Worm (Caenorhabditis elegans) whole organism, young adult: ENCODE measurements around the gene B0334.5.

Experiments
- B0019.2 ChIP-seq: fragments of 200-800 bp; sonication (Bioruptor generic); conservative IDR thresholded peaks from 2 replicates; pipeline ENCODE4 v1.3.6; 2022; ENCODE audit warnings: missing genetic modification reagents, missing genetic modification characterization, missing compliant biosample characterization
- B0035.1 ChIP-seq: sonication (generic microtip); optimal IDR thresholded peaks from 2 replicates; lab custom pipeline; 2016; ENCODE audit warnings: missing genetic modification characterization, mild to moderate bottlenecking, missing compliant biosample characterization, missing genotype, missing genetic modification reagents
- B0261.1 ChIP-seq: sonication (generic microtip); optimal IDR thresholded peaks from 2 replicates; lab custom pipeline; 2016; ENCODE audit warnings: mild to moderate bottlenecking, missing genetic modification characterization, moderate library complexity, missing compliant biosample characterization
- C17E4.6 ChIP-seq: fragments of 200-800 bp; sonication (Bioruptor generic); IDR thresholded peaks from 2 replicates; pipeline ENCODE4 v1.3.6; 2022; ENCODE audit warnings: missing genetic modification reagents, missing genetic modification characterization, missing compliant biosample characterization
- F55B11.4 ChIP-seq: sonication (generic microtip); optimal IDR thresholded peaks from 2 replicates; lab custom pipeline; 2016; ENCODE audit warnings: missing compliant biosample characterization, missing genetic modification characterization, borderline replicate concordance; ENCODE audit not compliant: insufficient read depth
- F57C9.4 ChIP-seq: sonication (generic microtip); optimal IDR thresholded peaks from 2 replicates; lab custom pipeline; 2017; ENCODE audit warnings: mild to moderate bottlenecking, missing genetic modification characterization, missing compliant biosample characterization
- K12H6.12 ChIP-seq: fragments of 200-800 bp; sonication (Bioruptor generic); optimal IDR thresholded peaks from 2 replicates; lab custom pipeline; 2018; ENCODE audit warnings: mild to moderate bottlenecking, missing genetic modification characterization, missing compliant biosample characterization
- T26A5.8 ChIP-seq: sonication (generic microtip); optimal IDR thresholded peaks from 2 replicates; lab custom pipeline; 2016; ENCODE audit warnings: missing genetic modification characterization, missing compliant biosample characterization
- Y56A3A.18 ChIP-seq: fragments of 200-800 bp; sonication (Bioruptor generic); IDR thresholded peaks from 2 replicates; pipeline ENCODE4 v1.3.6; 2022; ENCODE audit warnings: missing genetic modification reagents, missing genetic modification characterization, missing compliant biosample characterization
- Y67H2A.10 ChIP-seq: fragments of 200-800 bp; sonication (Bioruptor generic); conservative IDR thresholded peaks from 2 replicates; pipeline ENCODE4 v1.3.6; 2022; ENCODE audit warnings: missing genetic modification reagents, missing genetic modification characterization, missing compliant biosample characterization
- Y95B8A.8 ChIP-seq: fragments of 200-800 bp; sonication (Bioruptor generic); IDR thresholded peaks from 2 replicates; pipeline ENCODE4 v1.3.6; 2022; ENCODE audit warnings: missing genetic modification reagents, missing genetic modification characterization, missing compliant biosample characterization
- aptf-2 ChIP-seq: fragments of 200-800 bp; sonication (Bioruptor generic); conservative IDR thresholded peaks from 2 replicates; pipeline ENCODE4 v1.3.6; 2022; ENCODE audit warnings: missing genetic modification reagents, missing genetic modification characterization, missing compliant biosample characterization
- aptf-3 ChIP-seq: fragments of 200-800 bp; sonication (Bioruptor generic); IDR thresholded peaks from 2 replicates; pipeline ENCODE4 v1.3.6; 2022; ENCODE audit warnings: missing genetic modification characterization, missing compliant biosample characterization
- atf-7 ChIP-seq: sonication (generic microtip); optimal IDR thresholded peaks from 2 replicates; lab custom pipeline; 2017; ENCODE audit warnings: mild to moderate bottlenecking, missing genetic modification characterization, missing compliant biosample characterization
- athp-1 ChIP-seq: sonication (generic microtip); optimal IDR thresholded peaks from 2 replicates; lab custom pipeline; 2017; ENCODE audit warnings: mild to moderate bottlenecking, missing genetic modification characterization, missing compliant biosample characterization
- attf-5 ChIP-seq: fragments of 200-800 bp; sonication (Bioruptor generic); optimal IDR thresholded peaks from 2 replicates; lab custom pipeline; 2018; ENCODE audit warnings: mild to moderate bottlenecking, missing genetic modification characterization, missing compliant biosample characterization
- bed-2 ChIP-seq: fragments of 200-800 bp; sonication (Bioruptor generic); IDR thresholded peaks from 2 replicates; pipeline ENCODE4 v1.3.6; 2022; ENCODE audit warnings: missing genetic modification reagents, missing genetic modification characterization, missing compliant biosample characterization
- ccch-3 ChIP-seq: fragments of 200-800 bp; sonication (Bioruptor generic); optimal IDR thresholded peaks from 2 replicates; lab custom pipeline; 2018; ENCODE audit warnings: mild to moderate bottlenecking, missing genetic modification characterization, missing compliant biosample characterization
- cebp-2 ChIP-seq: fragments of 200-800 bp; sonication (Bioruptor generic); IDR thresholded peaks from 2 replicates; pipeline ENCODE4 v1.3.6; 2022; ENCODE audit warnings: missing genetic modification characterization, missing compliant biosample characterization
- ceh-100 ChIP-seq: fragments of 200-800 bp; sonication (Bioruptor generic); IDR thresholded peaks from 2 replicates; pipeline ENCODE4 v1.3.6; 2022; ENCODE audit warnings: missing genetic modification reagents, missing genetic modification characterization, missing compliant biosample characterization
- ceh-27 ChIP-seq: fragments of 200-800 bp; sonication (Bioruptor generic); optimal IDR thresholded peaks from 2 replicates; lab custom pipeline; 2018; ENCODE audit warnings: mild to moderate bottlenecking, missing genetic modification characterization, moderate library complexity, missing compliant biosample characterization
- chd-7 ChIP-seq: sonication (generic microtip); optimal IDR thresholded peaks from 2 replicates; lab custom pipeline; 2016; ENCODE audit warnings: mild to moderate bottlenecking, missing genetic modification characterization, moderate library complexity, missing compliant biosample characterization
- dox-1 ChIP-seq: fragments of 200-800 bp; sonication (Bioruptor generic); IDR thresholded peaks from 2 replicates; pipeline ENCODE4 v1.3.6; 2022; ENCODE audit warnings: missing genetic modification reagents, missing genetic modification characterization, missing compliant biosample characterization
- dpl-1 ChIP-seq: fragments of 150-350 bp; optimal IDR thresholded peaks from 2 replicates; lab custom pipeline; 2014; ENCODE audit warnings: missing biosample characterization, missing genetic modification reagents, missing genetic modification characterization
- gei-17 ChIP-seq: fragments of 200-800 bp; sonication (Bioruptor generic); optimal IDR thresholded peaks from 2 replicates; lab custom pipeline; 2018; ENCODE audit warnings: mild to moderate bottlenecking, missing genetic modification characterization, missing compliant biosample characterization
- hrde-1 ChIP-seq: sonication (generic microtip); optimal IDR thresholded peaks from 2 replicates; lab custom pipeline; 2016; ENCODE audit warnings: missing genetic modification characterization, mild to moderate bottlenecking, missing compliant biosample characterization, moderate library complexity, missing genotype, missing genetic modification reagents, borderline replicate concordance
- let-526 ChIP-seq: fragments of 200-800 bp; sonication (Bioruptor generic); IDR thresholded peaks from 2 replicates; pipeline ENCODE4 v1.3.6; 2022; ENCODE audit warnings: missing genetic modification reagents, missing genetic modification characterization, missing compliant biosample characterization
- lin-26 ChIP-seq: fragments of 200-800 bp; sonication (Bioruptor generic); IDR thresholded peaks from 2 replicates; pipeline ENCODE4 v1.3.6; 2022; ENCODE audit warnings: missing genetic modification reagents, missing genetic modification characterization, missing compliant biosample characterization
- lir-1 ChIP-seq: fragments of 200-800 bp; sonication (Bioruptor generic); conservative IDR thresholded peaks from 2 replicates; pipeline ENCODE4 v1.3.6; 2022; ENCODE audit warnings: missing genetic modification reagents, missing genetic modification characterization, missing compliant biosample characterization
- lsl-1 ChIP-seq: fragments of 200-800 bp; sonication (Bioruptor generic); optimal IDR thresholded peaks from 2 replicates; lab custom pipeline; 2018; ENCODE audit warnings: mild to moderate bottlenecking, missing genetic modification characterization, moderate library complexity, missing compliant biosample characterization
- lsy-27 ChIP-seq: sonication (generic microtip); optimal IDR thresholded peaks from 2 replicates; lab custom pipeline; 2017; ENCODE audit warnings: missing genetic modification characterization, mild to moderate bottlenecking, missing compliant biosample characterization, antibody characterized with exemption, missing genotype, borderline replicate concordance; ENCODE audit not compliant: insufficient read depth
- madf-3 ChIP-seq: fragments of 200-800 bp; sonication (Bioruptor generic); IDR thresholded peaks from 2 replicates; pipeline ENCODE4 v1.3.6; 2022; ENCODE audit warnings: missing genetic modification reagents, missing genetic modification characterization, missing compliant biosample characterization
- madf-6 ChIP-seq: fragments of 200-800 bp; sonication (Bioruptor generic); IDR thresholded peaks from 2 replicates; pipeline ENCODE4 v1.3.6; 2022; ENCODE audit warnings: missing genetic modification reagents, missing genetic modification characterization, missing compliant biosample characterization
- nfya-1 ChIP-seq: sonication (generic microtip); optimal IDR thresholded peaks from 2 replicates; lab custom pipeline; 2017; ENCODE audit warnings: antibody characterized with exemption, missing compliant biosample characterization, missing genetic modification characterization, borderline replicate concordance; ENCODE audit not compliant: insufficient read depth
- nhr-120 ChIP-seq: fragments of 200-800 bp; sonication (Bioruptor generic); IDR thresholded peaks from 2 replicates; pipeline ENCODE4 v1.3.6; 2022; ENCODE audit warnings: missing genetic modification characterization, missing compliant biosample characterization
- nhr-80 ChIP-seq: sonication (generic microtip); optimal IDR thresholded peaks from 2 replicates; lab custom pipeline; 2016; ENCODE audit warnings: missing genetic modification characterization, missing compliant biosample characterization
- pbrm-1 ChIP-seq: fragments of 200-800 bp; sonication (Bioruptor generic); IDR thresholded peaks from 2 replicates; pipeline ENCODE4 v1.3.6; 2022; ENCODE audit warnings: missing genetic modification reagents, missing genetic modification characterization, missing compliant biosample characterization
- rcor-1 ChIP-seq: fragments of 200-800 bp; sonication (Bioruptor generic); IDR thresholded peaks from 2 replicates; pipeline ENCODE4 v1.3.6; 2022; ENCODE audit warnings: missing genetic modification reagents, missing genetic modification characterization, missing compliant biosample characterization
- snpc-1.1 ChIP-seq: sonication (generic microtip); optimal IDR thresholded peaks from 2 replicates; lab custom pipeline; 2017; ENCODE audit warnings: missing genetic modification characterization, mild to moderate bottlenecking, missing compliant biosample characterization, antibody characterized with exemption, moderate library complexity, missing genotype, missing genetic modification reagents; ENCODE audit not compliant: insufficient read depth
- snpc-1.3 ChIP-seq: sonication (generic microtip); optimal IDR thresholded peaks from 2 replicates; lab custom pipeline; 2017; ENCODE audit warnings: missing genetic modification characterization, mild to moderate bottlenecking, missing compliant biosample characterization, antibody characterized with exemption, moderate library complexity, missing genotype, missing genetic modification reagents; ENCODE audit not compliant: insufficient read depth
- sptf-2 ChIP-seq: fragments of 200-800 bp; sonication (Bioruptor generic); optimal IDR thresholded peaks from 2 replicates; lab custom pipeline; 2018; ENCODE audit warnings: mild to moderate bottlenecking, missing genetic modification characterization, missing compliant biosample characterization
- tbp1 ChIP-seq: fragments of 200-800 bp; sonication (Bioruptor generic); optimal IDR thresholded peaks from 2 replicates; lab custom pipeline; 2018; ENCODE audit warnings: mild to moderate bottlenecking, missing genetic modification characterization, missing compliant biosample characterization
- tlf-1 ChIP-seq: fragments of 200-800 bp; sonication (Bioruptor generic); optimal IDR thresholded peaks from 2 replicates; lab custom pipeline; 2018; ENCODE audit warnings: mild to moderate bottlenecking, missing genetic modification characterization, missing compliant biosample characterization
- unc-130 ChIP-seq: sonication (generic microtip); optimal IDR thresholded peaks from 2 replicates; lab custom pipeline; 2016; ENCODE audit warnings: missing genetic modification reagents, missing genetic modification characterization, missing compliant biosample characterization
- ztf-18 ChIP-seq: sonication (generic microtip); optimal IDR thresholded peaks from 2 replicates; lab custom pipeline; 2016; ENCODE audit warnings: missing genotype, mild to moderate bottlenecking, missing genetic modification characterization, missing compliant biosample characterization
- ztf-26 ChIP-seq: sonication (generic microtip); optimal IDR thresholded peaks from 2 replicates; lab custom pipeline; 2017; ENCODE audit warnings: missing genetic modification characterization, missing compliant biosample characterization
- ztf-3 ChIP-seq: fragments of 200-800 bp; sonication (Bioruptor generic); optimal IDR thresholded peaks from 2 replicates; lab custom pipeline; 2018; ENCODE audit warnings: mild to moderate bottlenecking, missing genetic modification characterization, missing compliant biosample characterization

Gene B0334.5

DNA sequence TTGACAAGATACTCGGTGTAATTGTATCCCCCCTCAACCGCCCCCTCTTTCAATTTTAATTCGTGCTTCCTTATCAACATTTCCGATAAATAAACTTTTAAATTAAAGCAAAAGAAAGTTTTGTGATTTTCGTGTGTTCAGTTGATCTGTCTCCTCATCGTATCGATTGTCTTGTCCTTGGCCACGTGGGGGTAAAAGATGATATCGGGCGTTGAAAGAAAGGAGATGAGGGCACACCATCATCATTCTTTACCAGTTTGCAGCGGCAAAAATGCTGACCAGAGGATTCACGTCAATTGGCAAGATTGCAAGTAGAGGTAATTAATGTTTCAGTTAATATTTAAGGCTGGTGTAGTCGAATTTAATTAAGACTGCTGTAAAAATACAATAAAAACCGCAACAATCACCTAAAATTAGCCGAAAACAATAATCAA is 49.8 kb downstream of the B0334.5 start, which contains the start of gene F54D5.7 (continued):
- TF ChIP-seq ztf-18 (tag; lab: Kevin White, UChicago) (peak; percentile 57), K12H6.12 (tag; lab: Kevin White, UChicago) (peak; percentile 42), lir-1 (no peak; the same call in 1 of the 2 replicates), ztf-3 (peak; percentile 2), tlf-1 (peak; percentile 84), hrde-1 (tag; lab: Kevin White, UChicago) (no peak), dpl-1 (GFP tag; lab: Kevin White, UChicago) (no peak), nhr-120 (no peak), rcor-1 (GFP tag; lab: Robert Waterston, UW) (peak; percentile 74), F57C9.4 (tag; lab: Kevin White, UChicago) (no peak), chd-7 (tag; lab: Kevin White, UChicago) (peak; percentile 74), Y67H2A.10 (GFP tag; lab: Robert Waterston, UW) (no peak), B0261.1 (tag; lab: Kevin White, UChicago) (peak; percentile 11), snpc-1.3 (tag; lab: Kevin White, UChicago) (no peak), lsy-27 (no peak), aptf-3 (GFP tag; lab: Robert Waterston, UW) (no peak), F55B11.4 (tag; lab: Kevin White, UChicago) (no peak), bed-2 (GFP tag; lab: Robert Waterston, UW) (no peak), unc-130 (GFP tag; lab: Kevin White, UChicago) (no peak), attf-5 (GFP tag; lab: Kevin White, UChicago) (peak; percentile 75), madf-6 (GFP tag; lab: Robert Waterston, UW) (peak; percentile 57), let-526 (GFP tag; lab: Robert Waterston, UW) (0 out of 2 replicates have a peak, but pooled peaks have one; percentile 17), lin-26 (no peak), ceh-100 (GFP tag; lab: Robert Waterston, UW) (peak; percentile 49), snpc-1.1 (tag; lab: Kevin White, UChicago) (no peak), Y56A3A.18 (peak; percentile 77; the same call in 1 of the 2 replicates), B0035.1 (tag; lab: Kevin White, UChicago) (peak; percentile 62), sptf-2 (GFP tag; lab: Kevin White, UChicago) (no peak), Y95B8A.8 (GFP tag; lab: Robert Waterston, UW) (no peak), nfya-1 (tag; lab: Kevin White, UChicago) (no peak), ccch-3 (GFP tag; lab: Kevin White, UChicago) (no peak), madf-3 (GFP tag; lab: Robert Waterston, UW) (0 out of 2 replicates have a peak, but pooled peaks have one; percentile 32), tbp1 (peak; percentile 60), gei-17 (GFP tag; lab: Kevin White, UChicago) (peak; percentile 49), athp-1 (tag; lab: Kevin White, UChicago) (peak; percentile 75), B0019.2 (GFP tag; lab: Robert Waterston, UW) (no peak), atf-7 (peak; percentile 59), aptf-2 (GFP tag; lab: Robert Waterston, UW) (0 out of 2 replicates have a peak, but pooled peaks have one; percentile 29), ceh-27 (GFP tag; lab: Kevin White, UChicago) (peak; percentile 42), cebp-2 (GFP tag; lab: Robert Waterston, UW) (peak; percentile 85), nhr-80 (peak; percentile 57), C17E4.6 (GFP tag; lab: Robert Waterston, UW) (no peak), T26A5.8 (tag; lab: Kevin White, UChicago) (no peak), dox-1 (peak; percentile 61; the same call in 1 of the 2 replicates), ztf-26 (tag; lab: Kevin White, UChicago) (peak; percentile 73), lsl-1 (GFP tag; lab: Kevin White, UChicago) (peak; percentile 40), pbrm-1 (peak; percentile 65; the same call in 1 of the 2 replicates)
